Fruit fly (Drosophila melanogaster): ENCODE data around the gene brk.

Gene brk

DNA sequence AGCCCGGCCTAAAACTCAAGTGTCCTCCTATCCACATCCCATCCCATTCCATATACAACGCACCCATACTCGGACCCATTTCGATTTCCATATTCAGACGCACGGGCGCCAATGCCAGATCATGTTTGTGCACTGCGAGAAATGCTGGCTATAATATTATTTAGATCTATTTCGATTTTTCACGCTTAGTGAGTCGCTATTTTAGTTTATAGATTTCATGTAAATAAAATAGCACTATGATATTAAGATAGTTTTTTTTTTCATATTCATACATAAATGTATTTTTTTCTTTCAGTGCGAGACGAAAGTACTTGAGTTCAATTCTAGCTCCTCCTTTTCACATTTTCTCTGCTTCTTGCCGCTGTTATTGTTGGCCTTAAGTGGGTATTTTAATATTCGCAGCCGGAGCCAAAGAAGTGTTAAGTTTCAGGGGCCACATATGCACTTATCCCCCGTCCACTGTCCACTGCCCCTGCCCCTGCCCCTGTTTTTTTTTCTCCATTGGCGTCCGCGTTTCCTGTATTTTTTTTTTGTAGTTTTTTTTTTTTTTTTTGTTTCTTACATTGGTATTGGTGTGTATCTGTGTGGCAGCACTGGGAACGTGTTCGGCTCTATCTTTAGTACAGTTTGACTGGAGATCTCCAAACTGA, 15.8 kb upstream of the brk start (continued):
- TF ChIP-seq cg (GFP tag; optimal IDR thresholded peaks at IDR 0.05) (no peak), CrebB (tag; optimal IDR thresholded peaks at IDR 0.05) (no peak), ac (GFP tag; optimal IDR thresholded peaks at IDR 0.05) (peak; percentile 74), ken (GFP tag; IDR thresholded peaks at IDR 0.05) (peak; percentile 63; the same call in 1 of the 3 replicates), CG14860 (GFP tag; IDR thresholded peaks at IDR 0.05; ENCODE audit: partially characterized antibody) (no peak), B-H2 (GFP tag; optimal IDR thresholded peaks at IDR 0.05) (no peak), CG14014 (GFP tag; IDR thresholded peaks at IDR 0.05) (peak; percentile 50; the same call in 1 of the 2 replicates), CG13123 (GFP tag; optimal IDR thresholded peaks at IDR 0.05) (peak; percentile 40), Nf-YA (GFP tag; IDR thresholded peaks at IDR 0.05) (peak; percentile 30; the same call in 1 of the 2 replicates), CG1603 (tag; optimal IDR thresholded peaks at IDR 0.05) (peak; percentile 31), Dek (tag; optimal IDR thresholded peaks at IDR 0.05) (no peak), az2 (GFP tag; optimal IDR thresholded peaks at IDR 0.05) (peak; percentile 82), danr (GFP tag; IDR thresholded peaks at IDR 0.05) (peak; percentile 59; the same call in 1 of the 2 replicates), H2.0 (GFP tag; IDR thresholded peaks at IDR 0.05) (peak; percentile 43; the same call in 1 of the 2 replicates), Mrtf (GFP tag; IDR thresholded peaks at IDR 0.05) (peak; percentile 48; the same call in 1 of the 3 replicates), CG42726 (GFP tag; IDR thresholded peaks at IDR 0.05; ENCODE audit: partially characterized antibody) (no peak), CG2202 (tag; optimal IDR thresholded peaks at IDR 0.05) (peak; percentile 78), Oaz (GFP tag; IDR thresholded peaks at IDR 0.05) (no peak), Doc3 (GFP tag; IDR thresholded peaks at IDR 0.05; ENCODE audit: partially characterized antibody) (no peak), CG32767 (GFP tag; IDR thresholded peaks at IDR 0.05) (no peak), CG4730 (GFP tag; IDR thresholded peaks at IDR 0.05) (peak; percentile 44), NfI (GFP tag; optimal IDR thresholded peaks at IDR 0.05) (peak; percentile 21), CG3163 (GFP tag; optimal IDR thresholded peaks at IDR 0.05) (no peak), E2f2 (GFP tag; IDR thresholded peaks at IDR 0.05) (peak; percentile 21; the same call in 1 of the 2 replicates), cwo (GFP tag; optimal IDR thresholded peaks at IDR 0.05) (peak; percentile 19), trh (GFP tag; optimal IDR thresholded peaks at IDR 0.05) (peak; percentile 21), unc-4 (GFP tag; IDR thresholded peaks at IDR 0.05; ENCODE audit: partially characterized antibody) (no peak), fd96Cb (tag; optimal IDR thresholded peaks at IDR 0.05) (peak; percentile 83), Awh (GFP tag; IDR thresholded peaks at IDR 0.05) (peak; percentile 47; the same call in 1 of the 2 replicates), slp2 (GFP tag; optimal IDR thresholded peaks at IDR 0.05) (no peak), CG18262 (tag; optimal IDR thresholded peaks at IDR 0.05) (peak; percentile 88), CG5245 (GFP tag; optimal IDR thresholded peaks at IDR 0.05) (peak; percentile 61), CG18599 (GFP tag; optimal IDR thresholded peaks at IDR 0.05) (peak; percentile 48), zfh2 (GFP tag; optimal IDR thresholded peaks at IDR 0.05) (no peak), psq (GFP tag; optimal IDR thresholded peaks at IDR 0.05) (peak; percentile 17), Hr3 (GFP tag; optimal IDR thresholded peaks at IDR 0.05) (peak; percentile 75), CG10431 (GFP tag; optimal IDR thresholded peaks at IDR 0.05) (peak; percentile 62), br (optimal IDR thresholded peaks at IDR 0.05) (no peak), slou (GFP tag; optimal IDR thresholded peaks at IDR 0.05) (peak; percentile 49), CG10462 (GFP tag; optimal IDR thresholded peaks at IDR 0.05) (peak; percentile 74), Kr (GFP tag; optimal IDR thresholded peaks at IDR 0.05) (peak; percentile 25), nom (GFP tag; optimal IDR thresholded peaks at IDR 0.05) (peak; percentile 92), ttk (GFP tag; IDR thresholded peaks at IDR 0.05) (peak; percentile 35; the same call in 1 of the 2 replicates), sens-2 (GFP tag; IDR thresholded peaks at IDR 0.05) (peak; percentile 77), CG3281 (GFP tag; optimal IDR thresholded peaks at IDR 0.05) (no peak), CG4617 (GFP tag; optimal IDR thresholded peaks at IDR 0.05; ENCODE audit: borderline replicate concordance) (peak; percentile 49), CG6654 (GFP tag; optimal IDR thresholded peaks at IDR 0.05) (peak; percentile 48), Fer3 (tag; optimal IDR thresholded peaks at IDR 0.05) (peak; percentile 41), maf-S (GFP tag; optimal IDR thresholded peaks at IDR 0.05) (peak; percentile 40), odd (GFP tag; optimal IDR thresholded peaks at IDR 0.05) (peak; percentile 63)
